Fruit fly (Drosophila melanogaster): ENCODE measurements around the gene Pmi.

The Pmi gene

DNA sequence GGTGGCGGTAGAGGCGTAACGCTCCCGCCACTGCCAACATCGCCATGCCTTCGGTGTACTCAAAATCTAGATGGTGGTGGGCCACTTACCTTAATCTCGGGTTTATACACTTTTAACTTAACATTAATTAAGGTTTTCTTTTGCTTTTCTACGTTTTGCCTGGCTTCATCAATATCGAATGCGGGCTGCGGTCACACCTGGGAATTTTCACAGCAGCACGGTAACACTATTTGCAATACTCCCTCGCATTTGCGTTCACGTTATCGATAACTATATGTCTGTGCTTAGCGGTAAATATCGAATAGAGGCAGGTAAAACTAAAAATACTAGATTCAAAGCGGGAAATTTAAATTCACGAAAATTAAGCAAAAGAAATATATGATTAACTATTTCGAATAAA lies 14.1 kb downstream of the Pmi start, which contains the start of gene Bre1 (continued):
- TF ChIP-seq CG17912 (GFP tag; optimal IDR thresholded peaks at IDR 0.05) = no peak
- no peak for TF ChIP-seq ham (GFP tag; IDR thresholded peaks at IDR 0.05)
- no peak for TF ChIP-seq Jarid2 (GFP tag; optimal IDR thresholded peaks at IDR 0.05)
- no peak for TF ChIP-seq D (optimal IDR thresholded peaks at IDR 0.05)
- no peak for TF ChIP-seq D (GFP tag; optimal IDR thresholded peaks at IDR 0.05)
- TF ChIP-seq CG2875 (GFP tag; optimal IDR thresholded peaks at IDR 0.05) = no peak
- no peak for TF ChIP-seq Bteb2 (GFP tag; optimal IDR thresholded peaks at IDR 0.05)
- peak; percentile 71 for TF ChIP-seq CG10267 (tag; optimal IDR thresholded peaks at IDR 0.05)
- TF ChIP-seq CG4707 (GFP tag; optimal IDR thresholded peaks at IDR 0.05) = no peak
- no peak for TF ChIP-seq CG13424 (tag; optimal IDR thresholded peaks at IDR 0.05)
- no peak for TF ChIP-seq H15 (GFP tag; IDR thresholded peaks at IDR 0.05)
- TF ChIP-seq CG14965 (GFP tag; optimal IDR thresholded peaks at IDR 0.05; ENCODE audit: borderline replicate concordance) = no peak
- no peak for TF ChIP-seq Hand (GFP tag; optimal IDR thresholded peaks at IDR 0.05)
- no peak for TF ChIP-seq GATAe (GFP tag; conservative IDR thresholded peaks at IDR 0.05)
- peak; percentile 39 for TF ChIP-seq gro (GFP tag; optimal IDR thresholded peaks at IDR 0.05)
- no peak for TF ChIP-seq jumu (GFP tag; optimal IDR thresholded peaks at IDR 0.05)
- no peak for TF ChIP-seq PHDP (tag; optimal IDR thresholded peaks at IDR 0.05)
- TF ChIP-seq CG6765 (GFP tag; optimal IDR thresholded peaks at IDR 0.05) = no peak
- TF ChIP-seq bigmax (GFP tag; optimal IDR thresholded peaks at IDR 0.05) = no peak
- TF ChIP-seq fru (optimal IDR thresholded peaks at IDR 0.05) = no peak
- TF ChIP-seq knrl (GFP tag; IDR thresholded peaks at IDR 0.05; ENCODE audit: partially characterized antibody) = peak; percentile 75
- no peak for TF ChIP-seq Ets65A (GFP tag)
- no peak for TF ChIP-seq zfh2 (GFP tag; optimal IDR thresholded peaks at IDR 0.05)
- no peak for TF ChIP-seq CG18476 (GFP tag; optimal IDR thresholded peaks at IDR 0.05)
- no peak for TF ChIP-seq NK7.1 (GFP tag; optimal IDR thresholded peaks at IDR 0.05)
- no peak for TF ChIP-seq Camta (GFP tag; optimal IDR thresholded peaks at IDR 0.05)
- TF ChIP-seq abd-A (tag; optimal IDR thresholded peaks at IDR 0.05) = no peak
- no peak for TF ChIP-seq wdn (GFP tag; IDR thresholded peaks at IDR 0.05)
- no peak for TF ChIP-seq run (tag; optimal IDR thresholded peaks at IDR 0.05)
- TF ChIP-seq row (GFP tag; IDR thresholded peaks at IDR 0.05) = peak; percentile 26; the same call in 2 of the 3 replicates
- no peak for TF ChIP-seq vfl (GFP tag; optimal IDR thresholded peaks at IDR 0.05)
- no peak for TF ChIP-seq dimm (GFP tag; IDR thresholded peaks at IDR 0.05)
- TF ChIP-seq Aef1 (GFP tag; IDR thresholded peaks at IDR 0.05) = no peak
- TF ChIP-seq CG4730 (GFP tag; IDR thresholded peaks at IDR 0.05) = no peak
- TF ChIP-seq CG4854 (GFP tag; optimal IDR thresholded peaks at IDR 0.05) = no peak
- no peak for TF ChIP-seq CG12299 (tag; optimal IDR thresholded peaks at IDR 0.05)
- no peak for TF ChIP-seq CG17568 (GFP tag; optimal IDR thresholded peaks at IDR 0.05)
- no peak for TF ChIP-seq CG10543 (GFP tag; optimal IDR thresholded peaks at IDR 0.05)
- TF ChIP-seq amos (GFP tag; IDR thresholded peaks at IDR 0.05; ENCODE audit: partially characterized antibody) = peak; percentile 85
- TF ChIP-seq CG10462 (GFP tag; optimal IDR thresholded peaks at IDR 0.05) = no peak
- TF ChIP-seq Hey (tag; optimal IDR thresholded peaks at IDR 0.05) = no peak
- TF ChIP-seq slou (GFP tag; optimal IDR thresholded peaks at IDR 0.05) = no peak
- no peak for TF ChIP-seq odd (GFP tag; optimal IDR thresholded peaks at IDR 0.05)
- no peak for TF ChIP-seq CG7745 (tag; optimal IDR thresholded peaks at IDR 0.05)
- no peak for TF ChIP-seq chm (GFP tag; IDR thresholded peaks at IDR 0.05)
- TF ChIP-seq tgo (GFP tag; IDR thresholded peaks at IDR 0.05) = no peak
- no peak for TF ChIP-seq fu2 (GFP tag; optimal IDR thresholded peaks at IDR 0.05)
- peak; percentile 63 for TF ChIP-seq HmgZ (tag; optimal IDR thresholded peaks at IDR 0.05)
- no peak for TF ChIP-seq ken (GFP tag; IDR thresholded peaks at IDR 0.05)
- TF ChIP-seq CoRest (tag; optimal IDR thresholded peaks at IDR 0.05) = peak; percentile 24
- peak; percentile 50 for TF ChIP-seq Med (GFP tag)
- TF ChIP-seq pho (GFP tag; optimal IDR thresholded peaks at IDR 0.05) = no peak
- TF ChIP-seq Ravus (GFP tag; IDR thresholded peaks at IDR 0.05) = no peak

All from whole organism, embryonic.